Worm (Caenorhabditis elegans) whole organism, L4 larva: ENCODE data around the gene emc-6.

Experiments
- F49E8.2 ChIP-seq: sonication (generic microtip); optimal IDR thresholded peaks from 2 replicates; lab custom pipeline; 2016; ENCODE audit warnings: missing compliant biosample characterization, mild to moderate bottlenecking, missing genetic modification characterization, borderline replicate concordance
- Y105C5A.15 ChIP-seq: fragments of 200-800 bp; sonication (Bioruptor generic); IDR thresholded peaks from 2 replicates; pipeline ENCODE4 v1.3.6; 2022; ENCODE audit warnings: missing genetic modification characterization, missing compliant biosample characterization
- Y48G9A.11 ChIP-seq: fragments of 200-800 bp; sonication (Bioruptor generic); IDR thresholded peaks from 2 replicates; pipeline ENCODE4 v1.3.6; 2022; ENCODE audit warnings: missing genetic modification reagents, missing genetic modification characterization, missing compliant biosample characterization
- aha-1 ChIP-seq: fragments of 150-350 bp; peaks from one replicate; lab custom pipeline; 2014; ENCODE audit warnings: missing biosample characterization, missing genetic modification characterization
- aly-2 ChIP-seq: sonication (generic microtip); optimal IDR thresholded peaks from 2 replicates; lab custom pipeline; 2018; ENCODE audit warnings: missing biosample characterization, missing genetic modification characterization
- ama-1 ChIP-seq: fragments of 150-350 bp; optimal IDR thresholded peaks from 2 replicates; lab custom pipeline; 2014; ENCODE audit warnings: inconsistent platforms, mixed read lengths
- ceh-20 ChIP-seq: fragments of 200-800 bp; sonication (Bioruptor generic); IDR thresholded peaks from 2 replicates; pipeline ENCODE4 v1.3.6; 2022; ENCODE audit warnings: missing genetic modification reagents, missing genetic modification characterization, missing compliant biosample characterization
- ceh-28 ChIP-seq: fragments of 150-350 bp; optimal IDR thresholded peaks from 2 replicates; lab custom pipeline; 2014; ENCODE audit warnings: missing biosample characterization, missing genetic modification reagents, missing genetic modification characterization
- ceh-32 ChIP-seq: sonication (generic microtip); optimal IDR thresholded peaks from 2 replicates; lab custom pipeline; 2016; ENCODE audit warnings: mild to moderate bottlenecking, missing genetic modification characterization, missing compliant biosample characterization; ENCODE audit not compliant: poor library complexity
- ceh-44 ChIP-seq: fragments of 200-800 bp; sonication (Bioruptor generic); IDR thresholded peaks from 2 replicates; pipeline ENCODE4 v1.3.6; 2022; ENCODE audit warnings: missing genetic modification reagents, missing genetic modification characterization, missing compliant biosample characterization
- ces-1 ChIP-seq: fragments of 150-350 bp; sonication (generic microtip); optimal IDR thresholded peaks from 4 replicates; lab custom pipeline; 2014; ENCODE audit warnings: missing biosample characterization, missing genetic modification reagents, missing genetic modification characterization
- cey-2 ChIP-seq: sonication (generic microtip); optimal IDR thresholded peaks from 3 replicates; lab custom pipeline; 2017; ENCODE audit warnings: missing genetic modification characterization, mild to moderate bottlenecking, missing compliant biosample characterization, antibody characterized with exemption, borderline replicate concordance; ENCODE audit not compliant: insufficient read depth
- ctbp-1 ChIP-seq: fragments of 200-800 bp; sonication (Bioruptor generic); IDR thresholded peaks from 2 replicates; pipeline ENCODE4 v1.3.6; 2022; ENCODE audit warnings: missing genetic modification reagents, missing genetic modification characterization, missing compliant biosample characterization
- daf-8 ChIP-seq: fragments of 200-800 bp; sonication (Bioruptor generic); IDR thresholded peaks from 2 replicates; pipeline ENCODE4 v1.3.6; 2022; ENCODE audit warnings: missing genetic modification characterization, missing compliant biosample characterization
- duxl-1 ChIP-seq: sonication (generic microtip); optimal IDR thresholded peaks from 2 replicates; lab custom pipeline; 2016; ENCODE audit warnings: mild to moderate bottlenecking, missing genetic modification characterization, moderate library complexity, missing compliant biosample characterization; ENCODE audit not compliant: poor library complexity
- dve-1 ChIP-seq: sonication (generic microtip); optimal IDR thresholded peaks from 2 replicates; lab custom pipeline; 2017; ENCODE audit warnings: antibody characterized with exemption, mild to moderate bottlenecking, missing genetic modification characterization, missing compliant biosample characterization; ENCODE audit not compliant: insufficient read depth
- egl-27 ChIP-seq: sonication (generic microtip); optimal IDR thresholded peaks from 3 replicates; lab custom pipeline; 2017; ENCODE audit warnings: missing biosample characterization, missing genetic modification reagents, missing genetic modification characterization
- fkh-10 ChIP-seq: fragments of 150-350 bp; optimal IDR thresholded peaks from 2 replicates; lab custom pipeline; 2014; ENCODE audit warnings: missing biosample characterization, missing genetic modification reagents, missing genetic modification characterization
- fos-1 ChIP-seq: fragments of 150-350 bp; optimal IDR thresholded peaks from 2 replicates; lab custom pipeline; 2014; ENCODE audit warnings: missing biosample characterization, missing genetic modification characterization
- hlh-11 ChIP-seq: fragments of 200-800 bp; sonication (Bioruptor generic); optimal IDR thresholded peaks from 2 replicates; lab custom pipeline; 2018; ENCODE audit warnings: mild to moderate bottlenecking, missing genetic modification characterization, missing compliant biosample characterization
- hlh-30 ChIP-seq: sonication (generic microtip); optimal IDR thresholded peaks from 2 replicates; lab custom pipeline; 2017; ENCODE audit warnings: antibody characterized with exemption, mild to moderate bottlenecking, missing genetic modification characterization, missing compliant biosample characterization; ENCODE audit not compliant: insufficient read depth
- hmg-1.1 ChIP-seq: fragments of 200-800 bp; sonication (Bioruptor generic); IDR thresholded peaks from 2 replicates; pipeline ENCODE4 v1.3.6; 2022; ENCODE audit warnings: missing genetic modification reagents, missing genetic modification characterization, missing compliant biosample characterization
- jun-1 ChIP-seq: fragments of 150-350 bp; optimal IDR thresholded peaks from 2 replicates; lab custom pipeline; 2014; ENCODE audit warnings: missing biosample characterization, missing genetic modification reagents, missing genetic modification characterization
- lin-38 ChIP-seq: fragments of 200-800 bp; sonication (Bioruptor generic); IDR thresholded peaks from 2 replicates; pipeline ENCODE4 v1.3.6; 2022; ENCODE audit warnings: missing genetic modification reagents, missing genetic modification characterization, missing compliant biosample characterization
- lin-39 ChIP-seq: fragments of 150-350 bp; optimal IDR thresholded peaks from 2 replicates; lab custom pipeline; 2014; ENCODE audit warnings: missing biosample characterization, missing genetic modification reagents, missing genetic modification characterization
- lsy-2 ChIP-seq, 2 experiments: fragments of 150-350 bp in 1 of 2; sonication (generic microtip) in 1 of 2; optimal IDR thresholded peaks; 2 replicates each; lab custom pipeline; 2014 to 2017; ENCODE audit warnings: missing biosample characterization in 2 of 2, missing genetic modification characterization in 2 of 2
- madf-5 ChIP-seq, 2 experiments: fragments of 200-800 bp; sonication (Bioruptor generic); IDR thresholded peaks; 2 replicates each; pipeline ENCODE4 v1.3.6; 2022; ENCODE audit warnings: missing compliant biosample characterization in 2 of 2, missing genetic modification characterization in 2 of 2
- mep-1 ChIP-seq: fragments of 150-350 bp; sonication (generic microtip); optimal IDR thresholded peaks from 3 replicates; lab custom pipeline; 2014; ENCODE audit warnings: missing biosample characterization, missing genetic modification characterization
- mxl-2 ChIP-seq: fragments of 200-800 bp; sonication (Bioruptor generic); conservative IDR thresholded peaks from 2 replicates; pipeline ENCODE4 v1.3.6; 2022; ENCODE audit warnings: missing genetic modification reagents, missing genetic modification characterization, missing compliant biosample characterization
- nhr-102 ChIP-seq: sonication (generic microtip); optimal IDR thresholded peaks from 2 replicates; lab custom pipeline; 2016; ENCODE audit warnings: mild to moderate bottlenecking, missing genetic modification characterization, moderate library complexity, missing compliant biosample characterization
- nhr-25 ChIP-seq: sonication (generic microtip); optimal IDR thresholded peaks from 2 replicates; lab custom pipeline; 2017; ENCODE audit warnings: missing genetic modification characterization, mild to moderate bottlenecking, missing compliant biosample characterization, antibody characterized with exemption, moderate library complexity, borderline replicate concordance; ENCODE audit not compliant: insufficient read depth
- nhr-28 ChIP-seq: fragments of 150-350 bp; optimal IDR thresholded peaks from 2 replicates; lab custom pipeline; 2014; ENCODE audit warnings: missing biosample characterization, missing genetic modification characterization
- nhr-41 ChIP-seq: fragments of 200-800 bp; sonication (Bioruptor generic); IDR thresholded peaks from 2 replicates; pipeline ENCODE4 v1.3.6; 2022; ENCODE audit warnings: missing genetic modification reagents, missing genetic modification characterization, missing compliant biosample characterization
- pha-4 ChIP-seq, 2 experiments: fragments of 150-350 bp in 1 of 2; fragments of 200-800 bp in 1 of 2; sonication (Bioruptor generic) in 1 of 2; IDR thresholded peaks in 1 of 2; optimal IDR thresholded peaks in 1 of 2; 2 replicates each; pipeline versions ENCODE4 v1.3.6 to Lab custom; 2014 to 2022; ENCODE audit warnings: missing genetic modification characterization in 2 of 2, missing genetic modification reagents in 2 of 2, missing biosample characterization in 1 of 2, missing compliant biosample characterization in 1 of 2
- php-3 ChIP-seq: fragments of 200-800 bp; sonication (Bioruptor generic); IDR thresholded peaks from 2 replicates; pipeline ENCODE4 v1.3.6; 2022; ENCODE audit warnings: missing genetic modification reagents, missing genetic modification characterization, missing compliant biosample characterization
- pqm-1 ChIP-seq: sonication (generic microtip); optimal IDR thresholded peaks from 2 replicates; lab custom pipeline; 2017; ENCODE audit warnings: missing biosample characterization, missing genetic modification characterization
- rbr-2 ChIP-seq: sonication (generic microtip); optimal IDR thresholded peaks from 2 replicates; lab custom pipeline; 2016; ENCODE audit warnings: missing genotype, missing genetic modification characterization, missing compliant biosample characterization
- set-16 ChIP-seq: fragments of 200-800 bp; sonication (Bioruptor generic); IDR thresholded peaks from 2 replicates; pipeline ENCODE4 v1.3.6; 2022; ENCODE audit warnings: missing genetic modification reagents, missing genetic modification characterization, missing compliant biosample characterization
- snpc-4 ChIP-seq: fragments of 150-350 bp; optimal IDR thresholded peaks from 2 replicates; lab custom pipeline; 2014; ENCODE audit warnings: missing biosample characterization, missing genetic modification characterization
- tra-1 ChIP-seq: fragments of 200-800 bp; sonication (Bioruptor generic); IDR thresholded peaks from 2 replicates; pipeline ENCODE4 v1.3.6; 2022; ENCODE audit warnings: missing genetic modification reagents, missing genetic modification characterization, missing compliant biosample characterization
- unc-130 ChIP-seq: sonication (generic microtip); optimal IDR thresholded peaks from 2 replicates; lab custom pipeline; 2016; ENCODE audit warnings: missing genetic modification reagents, missing genetic modification characterization, missing compliant biosample characterization
- unc-62 ChIP-seq, 3 experiments: fragments of 150-350 bp in 1 of 3; sonication (generic microtip); optimal IDR thresholded peaks in 2 of 3; peaks in 1 of 3; 1 replicate in 1 of 3; 2 replicates in 2 of 3; lab custom pipeline; 2014 to 2017; ENCODE audit warnings: missing biosample characterization in 3 of 3, missing genetic modification characterization in 3 of 3, missing genetic modification reagents in 3 of 3, missing genotype in 1 of 3
- zfp-3 ChIP-seq: fragments of 200-800 bp; sonication (Bioruptor generic); conservative IDR thresholded peaks from 2 replicates; pipeline ENCODE4 v1.3.6; 2022; ENCODE audit warnings: missing genetic modification reagents, missing genetic modification characterization, missing compliant biosample characterization
- zip-2 ChIP-seq: fragments of 150-350 bp; optimal IDR thresholded peaks from 2 replicates; lab custom pipeline; 2014; ENCODE audit warnings: missing biosample characterization, missing genetic modification characterization

The emc-6 gene

ce11 chrIV:7674874-7675273, 34.7 kb downstream of the emc-6 start, which contains the start of gene itr-1:
Gene itr-1, plus strand, starts transcription at chrIV:7675174.
- TF ChIP-seq duxl-1 (tag; lab: Kevin White, UChicago): no peak
- no peak for TF ChIP-seq fos-1
- no peak for TF ChIP-seq ama-1 (lab: Kevin White, UChicago)
- no peak for TF ChIP-seq lin-38 (GFP tag; lab: Robert Waterston, UW)
- no peak for TF ChIP-seq lin-39
- no peak for TF ChIP-seq nhr-28 (tag; lab: Kevin White, UChicago)
- no peak for TF ChIP-seq ceh-32 (tag; lab: Kevin White, UChicago)
- no peak for TF ChIP-seq fkh-10 (GFP tag; lab: Kevin White, UChicago)
- TF ChIP-seq nhr-41: no peak
- TF ChIP-seq mep-1: no peak
- no peak for TF ChIP-seq egl-27 (tag; lab: Kevin White, UChicago)
- TF ChIP-seq madf-5 (GFP tag; IDR thresholded peaks at IDR 0.05; lab: Robert Waterston, UW): no peak
- no peak for TF ChIP-seq mxl-2 (GFP tag; lab: Robert Waterston, UW)
- TF ChIP-seq, all 104 proteins: peak for 0

DNA sequence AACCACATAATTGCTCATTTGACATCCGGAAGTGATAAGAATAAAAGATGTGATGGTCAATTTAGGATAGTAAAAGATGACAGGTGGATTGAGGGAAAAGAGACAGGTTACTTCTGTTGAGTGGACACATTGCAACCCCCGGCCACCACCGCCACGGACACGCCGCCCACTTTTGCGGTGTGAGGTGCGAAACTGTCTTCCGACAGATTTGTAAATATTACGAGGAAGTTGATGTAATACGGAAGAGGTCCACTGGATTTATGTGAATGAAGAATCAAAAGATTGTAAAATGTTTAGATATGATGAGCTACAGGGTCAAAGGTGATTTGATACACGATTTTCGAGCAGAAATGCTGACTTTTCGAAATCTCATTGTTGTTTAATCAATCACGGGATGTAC, 36.7 kb downstream of the emc-6 start, which contains the start of gene C08G9.2:
Gene C08G9.2 (minus strand): TSS at position 101 of the 400 bp plus-strand sequence.
- peak; percentile 40 for TF ChIP-seq aha-1 (tag; lab: Kevin White, UChicago)
- no peak for TF ChIP-seq hlh-30 (tag; lab: Kevin White, UChicago)

ce11 chrIV:7663006-7663405, 46.5 kb downstream of the emc-6 start:
- TF ChIP-seq hlh-30 (tag; lab: Kevin White, UChicago) (no peak), lin-39 (no peak), nhr-41 (no peak), aha-1 (tag; lab: Kevin White, UChicago) (peak; percentile 97), ceh-44 (GFP tag; lab: Robert Waterston, UW) (no peak), Y105C5A.15 (GFP tag; lab: Robert Waterston, UW) (no peak), aly-2 (tag; lab: Kevin White, UChicago) (no peak), ceh-20 (GFP tag; lab: Robert Waterston, UW) (peak; percentile 38; the same call in 1 of the 2 replicates), ces-1 (GFP tag; lab: Kevin White, UChicago) (no peak), Y48G9A.11 (GFP tag; lab: Robert Waterston, UW) (no peak), unc-62 (GFP tag; optimal IDR thresholded peaks at IDR 0.05 in 1 of 2; lab: Kevin White, UChicago) (peak in 1 of 2 experiments; percentile 82), unc-62 (tag; optimal IDR thresholded peaks at IDR 0.05; lab: Kevin White, UChicago) (no peak), ctbp-1 (GFP tag; lab: Robert Waterston, UW) (0 out of 2 replicates have a peak, but pooled peaks have one; percentile 31), cey-2 (no peak), hmg-1.1 (GFP tag; lab: Robert Waterston, UW) (peak; percentile 53), ama-1 (lab: Kevin White, UChicago) (no peak), daf-8 (GFP tag; lab: Robert Waterston, UW) (no peak), rbr-2 (tag; lab: Kevin White, UChicago) (peak; percentile 36), nhr-102 (no peak), php-3 (GFP tag; lab: Robert Waterston, UW) (no peak), nhr-25 (no peak), jun-1 (tag; lab: Kevin White, UChicago) (no peak), F49E8.2 (tag; lab: Kevin White, UChicago) (no peak), lsy-2 (tag; optimal IDR thresholded peaks at IDR 0.05; lab: Kevin White, UChicago) (no peak), ceh-28 (tag; lab: Kevin White, UChicago) (no peak), pqm-1 (tag; lab: Kevin White, UChicago) (no peak), pha-4 (GFP tag; IDR thresholded peaks at IDR 0.05; lab: Robert Waterston, UW) (no peak), pha-4 (tag; optimal IDR thresholded peaks at IDR 0.05; lab: Kevin White, UChicago) (no peak), dve-1 (tag; lab: Kevin White, UChicago) (no peak), duxl-1 (tag; lab: Kevin White, UChicago) (no peak), snpc-4 (tag; lab: Kevin White, UChicago) (no peak), set-16 (no peak), zfp-3 (GFP tag; lab: Robert Waterston, UW) (no peak), unc-130 (no peak), hlh-11 (tag; lab: Kevin White, UChicago) (no peak), tra-1 (GFP tag; lab: Robert Waterston, UW) (0 out of 2 replicates have a peak, but pooled peaks have one; percentile 27), zip-2 (tag; lab: Kevin White, UChicago) (no peak)
